Worm (Caenorhabditis elegans) whole organism, young adult: Measurements from ENCODE around the gene B0507.8.

Experiments
- C17E4.6 ChIP-seq: fragments of 200-800 bp; sonication (Bioruptor generic); IDR thresholded peaks from 2 replicates; pipeline ENCODE4 v1.3.6; 2022; ENCODE audit warnings: missing genetic modification reagents, missing genetic modification characterization, missing compliant biosample characterization
- D2030.7 ChIP-seq: fragments of 200-800 bp; sonication (Bioruptor generic); IDR thresholded peaks from 2 replicates; pipeline ENCODE4 v1.3.6; 2022; ENCODE audit warnings: missing genetic modification reagents, missing genetic modification characterization, missing compliant biosample characterization
- F23B12.7 ChIP-seq: sonication (generic microtip); optimal IDR thresholded peaks from 2 replicates; lab custom pipeline; 2017; ENCODE audit warnings: missing genetic modification characterization, mild to moderate bottlenecking, missing compliant biosample characterization, antibody characterized with exemption, moderate library complexity; ENCODE audit not compliant: insufficient read depth
- F52B5.7 ChIP-seq: sonication (generic microtip); optimal IDR thresholded peaks from 2 replicates; lab custom pipeline; 2016; ENCODE audit warnings: mild to moderate bottlenecking, missing genetic modification characterization, missing compliant biosample characterization
- Y53F4B.3 ChIP-seq: fragments of 200-800 bp; sonication (Bioruptor generic); IDR thresholded peaks from 2 replicates; pipeline ENCODE4 v1.3.6; 2022; ENCODE audit warnings: missing genetic modification reagents, missing genetic modification characterization, missing compliant biosample characterization
- attf-6 ChIP-seq: fragments of 200-800 bp; sonication (Bioruptor generic); IDR thresholded peaks from 2 replicates; pipeline ENCODE4 v1.3.6; 2022; ENCODE audit warnings: missing genetic modification reagents, missing genetic modification characterization, missing compliant biosample characterization
- bed-2 ChIP-seq: fragments of 200-800 bp; sonication (Bioruptor generic); IDR thresholded peaks from 2 replicates; pipeline ENCODE4 v1.3.6; 2022; ENCODE audit warnings: missing genetic modification reagents, missing genetic modification characterization, missing compliant biosample characterization
- cebp-1 ChIP-seq, 2 experiments: fragments of 200-800 bp in 1 of 2; sonication (Bioruptor generic) in 1 of 2; sonication (generic microtip) in 1 of 2; IDR thresholded peaks in 1 of 2; optimal IDR thresholded peaks in 1 of 2; 2 replicates each; pipeline versions ENCODE4 v1.3.6 to Lab custom; 2017 to 2022; ENCODE audit warnings: missing compliant biosample characterization in 2 of 2, missing genetic modification characterization in 2 of 2, mild to moderate bottlenecking in 1 of 2, missing genetic modification reagents in 1 of 2, moderate library complexity in 1 of 2
- ceh-79 ChIP-seq: sonication (generic microtip); optimal IDR thresholded peaks from 2 replicates; lab custom pipeline; 2017; ENCODE audit warnings: mild to moderate bottlenecking, missing genetic modification characterization, missing compliant biosample characterization
- efl-1 ChIP-seq: fragments of 150-350 bp; optimal IDR thresholded peaks from 2 replicates; lab custom pipeline; 2014; ENCODE audit warnings: missing biosample characterization, missing genetic modification reagents, missing genetic modification characterization
- egl-44 ChIP-seq: fragments of 200-800 bp; sonication (Bioruptor generic); IDR thresholded peaks from 2 replicates; pipeline ENCODE4 v1.3.6; 2022; ENCODE audit warnings: missing genetic modification reagents, missing genetic modification characterization, missing compliant biosample characterization
- hsf-1 ChIP-seq: fragments of 200-800 bp; sonication (Bioruptor generic); IDR thresholded peaks from 2 replicates; pipeline ENCODE4 v1.3.6; 2022; ENCODE audit warnings: missing genetic modification reagents, missing genetic modification characterization, missing compliant biosample characterization
- lag-1 ChIP-seq: fragments of 200-800 bp; sonication (Bioruptor generic); IDR thresholded peaks from 2 replicates; pipeline ENCODE4 v1.3.6; 2022; ENCODE audit warnings: missing genetic modification reagents, missing genetic modification characterization, missing compliant biosample characterization
- let-526 ChIP-seq: fragments of 200-800 bp; sonication (Bioruptor generic); IDR thresholded peaks from 2 replicates; pipeline ENCODE4 v1.3.6; 2022; ENCODE audit warnings: missing genetic modification reagents, missing genetic modification characterization, missing compliant biosample characterization
- let-607 ChIP-seq, 2 experiments: fragments of 200-800 bp in 1 of 2; sonication (Bioruptor generic) in 1 of 2; sonication (generic microtip) in 1 of 2; optimal IDR thresholded peaks; 2 replicates each; lab custom pipeline; 2016 to 2018; ENCODE audit warnings: mild to moderate bottlenecking in 2 of 2, missing compliant biosample characterization in 2 of 2, missing genetic modification characterization in 2 of 2, moderate library complexity in 2 of 2, missing genotype in 1 of 2
- lin-35 ChIP-seq, 3 experiments: fragments of 150-350 bp in 2 of 3; sonication (generic microtip) in 1 of 3; optimal IDR thresholded peaks; 2 replicates each; lab custom pipeline; 2014 to 2018; ENCODE audit warnings: missing biosample characterization in 3 of 3, missing genetic modification characterization in 3 of 3, missing genetic modification reagents in 3 of 3
- lsy-27 ChIP-seq: sonication (generic microtip); optimal IDR thresholded peaks from 2 replicates; lab custom pipeline; 2017; ENCODE audit warnings: missing genetic modification characterization, mild to moderate bottlenecking, missing compliant biosample characterization, antibody characterized with exemption, missing genotype, borderline replicate concordance; ENCODE audit not compliant: insufficient read depth
- madf-3 ChIP-seq: fragments of 200-800 bp; sonication (Bioruptor generic); IDR thresholded peaks from 2 replicates; pipeline ENCODE4 v1.3.6; 2022; ENCODE audit warnings: missing genetic modification reagents, missing genetic modification characterization, missing compliant biosample characterization
- nhr-179 ChIP-seq: sonication (generic microtip); optimal IDR thresholded peaks from 2 replicates; lab custom pipeline; 2016; ENCODE audit warnings: mild to moderate bottlenecking, missing genetic modification characterization, missing compliant biosample characterization
- pbrm-1 ChIP-seq: fragments of 200-800 bp; sonication (Bioruptor generic); IDR thresholded peaks from 2 replicates; pipeline ENCODE4 v1.3.6; 2022; ENCODE audit warnings: missing genetic modification reagents, missing genetic modification characterization, missing compliant biosample characterization
- rcor-1 ChIP-seq: fragments of 200-800 bp; sonication (Bioruptor generic); IDR thresholded peaks from 2 replicates; pipeline ENCODE4 v1.3.6; 2022; ENCODE audit warnings: missing genetic modification reagents, missing genetic modification characterization, missing compliant biosample characterization
- rpc-1 ChIP-seq, 2 experiments: fragments of 150-350 bp in 1 of 2; sonication (generic microtip) in 1 of 2; optimal IDR thresholded peaks; 2 replicates each; lab custom pipeline; 2014 to 2018; ENCODE audit warnings: missing biosample characterization in 1 of 2, missing genetic modification characterization in 1 of 2, missing genetic modification reagents in 1 of 2, missing genotype in 1 of 2
- sdz-38 ChIP-seq: sonication (generic microtip); optimal IDR thresholded peaks from 2 replicates; lab custom pipeline; 2016; ENCODE audit warnings: missing genotype, missing genetic modification characterization, missing compliant biosample characterization
- sea-2 ChIP-seq: fragments of 200-800 bp; sonication (Bioruptor generic); IDR thresholded peaks from 2 replicates; pipeline ENCODE4 v1.3.6; 2022; ENCODE audit warnings: missing genetic modification characterization, missing compliant biosample characterization
- tbp1 ChIP-seq: fragments of 200-800 bp; sonication (Bioruptor generic); optimal IDR thresholded peaks from 2 replicates; lab custom pipeline; 2018; ENCODE audit warnings: mild to moderate bottlenecking, missing genetic modification characterization, missing compliant biosample characterization
- ztf-22 ChIP-seq: fragments of 200-800 bp; sonication (Bioruptor generic); optimal IDR thresholded peaks from 2 replicates; lab custom pipeline; 2018; ENCODE audit warnings: mild to moderate bottlenecking, missing genetic modification characterization, moderate library complexity, missing compliant biosample characterization
- ztf-25 ChIP-seq: fragments of 200-800 bp; sonication (Bioruptor generic); IDR thresholded peaks from 2 replicates; pipeline ENCODE4 v1.3.6; 2022; ENCODE audit warnings: missing genetic modification reagents, missing genetic modification characterization, missing compliant biosample characterization
- ztf-6 ChIP-seq: fragments of 200-800 bp; sonication (Bioruptor generic); IDR thresholded peaks from 2 replicates; pipeline ENCODE4 v1.3.6; 2022; ENCODE audit warnings: missing genetic modification reagents, missing genetic modification characterization, missing compliant biosample characterization

The B0507.8 gene

ce11 chrV:8754670-8755069 lies 8.1 kb downstream of the B0507.8 start, which contains the start of gene B0507.4:
B0507.4 (plus strand) TSS chrV:8754970.
- TF ChIP-seq efl-1 (GFP tag; lab: Kevin White, UChicago): no peak
- TF ChIP-seq let-607 (tag; optimal IDR thresholded peaks at IDR 0.05; lab: Kevin White, UChicago): no peak
- TF ChIP-seq, all 124 proteins: peak for 0

- TF ChIP-seq ztf-25 (GFP tag; lab: Robert Waterston, UW) (no peak), madf-3 (GFP tag; lab: Robert Waterston, UW) (no peak), lin-35 (GFP tag; optimal IDR thresholded peaks at IDR 0.05; lab: Kevin White, UChicago) (no peak), sea-2 (GFP tag; lab: Robert Waterston, UW) (no peak), attf-6 (GFP tag; lab: Robert Waterston, UW) (no peak), F52B5.7 (tag; lab: Kevin White, UChicago) (no peak), ceh-79 (tag; lab: Kevin White, UChicago) (no peak), let-607 (tag; optimal IDR thresholded peaks at IDR 0.05; lab: Kevin White, UChicago) (no peak)
Observed at ce11 chrV:8753395-8753794, 9.4 kb downstream of the B0507.8 start, which contains the start of gene B0507.5. B0507.5 (plus strand) TSS chrV:8753695.

ce11 chrV:8745858-8746257 lies 16.9 kb downstream of the B0507.8 start, which contains the start of gene B0507.6:
B0507.6 (plus strand) TSS chrV:8746158.
- TF ChIP-seq efl-1 (GFP tag; lab: Kevin White, UChicago): no peak
- TF ChIP-seq ztf-6 (GFP tag; lab: Robert Waterston, UW): no peak
- TF ChIP-seq sdz-38 (tag; lab: Kevin White, UChicago): no peak
- no peak for TF ChIP-seq pbrm-1

- TF ChIP-seq attf-6 (GFP tag; lab: Robert Waterston, UW) (no peak), lsy-27 (tag; lab: Kevin White, UChicago) (no peak), ztf-6 (GFP tag; lab: Robert Waterston, UW) (no peak), F23B12.7 (tag; lab: Kevin White, UChicago) (no peak), rcor-1 (GFP tag; lab: Robert Waterston, UW) (no peak), ztf-22 (no peak), lag-1 (GFP tag; lab: Robert Waterston, UW) (no peak), C17E4.6 (GFP tag; lab: Robert Waterston, UW) (no peak), bed-2 (no peak), tbp1 (no peak), let-526 (GFP tag; lab: Robert Waterston, UW) (no peak), rpc-1 (optimal IDR thresholded peaks at IDR 0.05; lab: Kevin White, UChicago) (no peak), rpc-1 (tag; optimal IDR thresholded peaks at IDR 0.05; lab: Kevin White, UChicago) (no peak), cebp-1 (GFP tag; IDR thresholded peaks at IDR 0.05; lab: Robert Waterston, UW) (no peak), cebp-1 (tag; optimal IDR thresholded peaks at IDR 0.05; lab: Kevin White, UChicago) (no peak), D2030.7 (GFP tag; lab: Robert Waterston, UW) (no peak), sea-2 (GFP tag; lab: Robert Waterston, UW) (no peak), nhr-179 (tag; lab: Kevin White, UChicago) (no peak)
Observed at ce11 chrV:8739136-8739535, 23.6 kb downstream of the B0507.8 start, which contains the start of gene ZC196.2. ZC196.2 (plus strand) TSS chrV:8739436.

- no peak for TF ChIP-seq egl-44 (GFP tag; lab: Robert Waterston, UW)
- TF ChIP-seq Y53F4B.3 (GFP tag; lab: Robert Waterston, UW): no peak
- no peak for TF ChIP-seq hsf-1 (GFP tag; lab: Robert Waterston, UW)
Observed at ce11 chrV:8736369-8736768, 26.4 kb downstream of the B0507.8 start, which contains the start of gene ZC196.3. ZC196.3 (plus strand) TSS chrV:8736669.
